Worm (Caenorhabditis elegans) whole organism, midembryonic: ENCODE data around the gene K03B8.4.

Experiments
- T22C8.4 ChIP-seq: fragments of 200-800 bp; sonication (Bioruptor generic); IDR thresholded peaks from 2 replicates; pipeline ENCODE4 v1.3.6; 2022; ENCODE audit warnings: missing genetic modification characterization, missing compliant biosample characterization
- cog-1 ChIP-seq: sonication (generic microtip); optimal IDR thresholded peaks from 2 replicates; lab custom pipeline; 2016; ENCODE audit warnings: missing genetic modification characterization, missing compliant biosample characterization
- flt-1 ChIP-seq: fragments of 200-800 bp; sonication (Bioruptor generic); IDR thresholded peaks from 2 replicates; pipeline ENCODE4 v1.3.6; 2022; ENCODE audit warnings: missing genetic modification characterization, missing compliant biosample characterization
- klf-2 ChIP-seq: fragments of 200-800 bp; sonication (Bioruptor generic); conservative IDR thresholded peaks from 2 replicates; pipeline ENCODE4 v1.3.6; 2022; ENCODE audit warnings: missing genetic modification reagents, missing genetic modification characterization, missing compliant biosample characterization
- med-1 ChIP-seq: sonication (generic microtip); optimal IDR thresholded peaks from 2 replicates; lab custom pipeline; 2017; ENCODE audit warnings: missing genetic modification characterization, mild to moderate bottlenecking, missing compliant biosample characterization, antibody characterized with exemption, missing genetic modification reagents; ENCODE audit not compliant: insufficient read depth
- ref-1 ChIP-seq: fragments of 200-800 bp; sonication (Bioruptor generic); conservative IDR thresholded peaks from 2 replicates; pipeline ENCODE4 v1.3.6; 2022; ENCODE audit warnings: missing genetic modification reagents, missing genetic modification characterization, missing compliant biosample characterization
- tab-1 ChIP-seq: fragments of 200-800 bp; sonication (Bioruptor generic); IDR thresholded peaks from 2 replicates; pipeline ENCODE4 v1.3.6; 2022; ENCODE audit warnings: missing genetic modification characterization, missing compliant biosample characterization
- ztf-29 ChIP-seq: fragments of 200-800 bp; sonication (Bioruptor generic); IDR thresholded peaks from 2 replicates; pipeline ENCODE4 v1.3.6; 2022; ENCODE audit warnings: missing genetic modification reagents, missing genetic modification characterization, missing compliant biosample characterization

- no peak for TF ChIP-seq med-1 (GFP tag; lab: Kevin White, UChicago)
- no peak for TF ChIP-seq flt-1
- TF ChIP-seq cog-1 (tag; lab: Kevin White, UChicago) = no peak
- TF ChIP-seq ref-1 (GFP tag; lab: Robert Waterston, UW) = no peak
- TF ChIP-seq ztf-29 (GFP tag; lab: Robert Waterston, UW) = no peak
- no peak for TF ChIP-seq klf-2 (GFP tag; lab: Robert Waterston, UW)
- TF ChIP-seq T22C8.4 = no peak
- no peak for TF ChIP-seq tab-1
These were observed 5.1 kb downstream of the K03B8.4 start, which contains the start of gene col-155 for ce11 chrV:11389776-11390175.
